Fruit fly (Drosophila melanogaster): ENCODE data around the gene MME1.

The MME1 gene

dm6 chr2L:7026988-7027908 lies at the start of gene MME1, which contains the start of gene CG31908 (continued):
- TF ChIP-seq CG9876 (GFP tag; optimal IDR thresholded peaks at IDR 0.05) = no peak
- TF ChIP-seq tna (GFP tag; IDR thresholded peaks at IDR 0.05; ENCODE audit: partially characterized antibody) = peak; percentile 75
- peak; percentile 16 for TF ChIP-seq CG9437 (GFP tag; optimal IDR thresholded peaks at IDR 0.05)
- no peak for TF ChIP-seq Awh (GFP tag; IDR thresholded peaks at IDR 0.05)
- peak; percentile 57 for TF ChIP-seq stwl (tag; optimal IDR thresholded peaks at IDR 0.05)
- TF ChIP-seq Dip3 (GFP tag; optimal IDR thresholded peaks at IDR 0.05) = peak; percentile 43
- peak; percentile 14 for TF ChIP-seq NfI (GFP tag; optimal IDR thresholded peaks at IDR 0.05)
- TF ChIP-seq ab (GFP tag; optimal IDR thresholded peaks at IDR 0.05) = no peak
- peak; percentile 53 for TF ChIP-seq lilli (GFP tag; optimal IDR thresholded peaks at IDR 0.05)
- TF ChIP-seq BEAF-32 (GFP tag; optimal IDR thresholded peaks at IDR 0.05) = peak; percentile 72
- peak; percentile 43; the same call in 2 of the 3 replicates for TF ChIP-seq Opbp (GFP tag; IDR thresholded peaks at IDR 0.05; ENCODE audit: partially characterized antibody)
- TF ChIP-seq CG3995 (GFP tag; optimal IDR thresholded peaks at IDR 0.05) = peak; percentile 72
- peak; percentile 73; the same call in 2 of the 3 replicates for TF ChIP-seq zen2 (GFP tag; IDR thresholded peaks at IDR 0.05; ENCODE audit: partially characterized antibody)
- peak; percentile 69 for TF ChIP-seq CG34376 (GFP tag; optimal IDR thresholded peaks at IDR 0.05)
- TF ChIP-seq CG17385 (GFP tag; optimal IDR thresholded peaks at IDR 0.05) = peak; percentile 99
- TF ChIP-seq CG33213 (GFP tag; optimal IDR thresholded peaks at IDR 0.05) = peak; percentile 4
- peak; percentile 91 for TF ChIP-seq nerfin-2 (GFP tag; IDR thresholded peaks at IDR 0.05; ENCODE audit: partially characterized antibody)
- peak; percentile 41 for TF ChIP-seq CG13775 (GFP tag; optimal IDR thresholded peaks at IDR 0.05)
- peak; percentile 45; the same call in 1 of the 2 replicates for TF ChIP-seq slbo (GFP tag; IDR thresholded peaks at IDR 0.05)
- TF ChIP-seq CG16813 (GFP tag; IDR thresholded peaks at IDR 0.05; ENCODE audit: partially characterized antibody) = peak; percentile 75
- no peak for TF ChIP-seq CG11723 (GFP tag; optimal IDR thresholded peaks at IDR 0.05)
- TF ChIP-seq HLH54F (GFP tag; optimal IDR thresholded peaks at IDR 0.05) = peak; percentile 36
- TF ChIP-seq pho (GFP tag; optimal IDR thresholded peaks at IDR 0.05) = peak; percentile 52
- peak; percentile 21 for TF ChIP-seq CG1647 (GFP tag; optimal IDR thresholded peaks at IDR 0.05)
- TF ChIP-seq bab2 (GFP tag; optimal IDR thresholded peaks at IDR 0.05) = peak; percentile 30
- peak; percentile 31 for TF ChIP-seq Myb (GFP tag; optimal IDR thresholded peaks at IDR 0.05)
- 0 out of 3 replicates have a peak, but pooled peaks have one; percentile 42 for TF ChIP-seq ci (GFP tag; IDR thresholded peaks at IDR 0.05)
- no peak for TF ChIP-seq org-1 (GFP tag; optimal IDR thresholded peaks at IDR 0.05)
- peak; percentile 69 for TF ChIP-seq YL-1 (GFP tag; optimal IDR thresholded peaks at IDR 0.05)
- peak; percentile 88 for TF ChIP-seq Dll (GFP tag; IDR thresholded peaks at IDR 0.05; ENCODE audit: partially characterized antibody)
- peak; percentile 29 for TF ChIP-seq CG2712 (tag; optimal IDR thresholded peaks at IDR 0.05)
- peak; percentile 40 for TF ChIP-seq ems (GFP tag; optimal IDR thresholded peaks at IDR 0.05)
- TF ChIP-seq CG9609 (GFP tag; optimal IDR thresholded peaks at IDR 0.05) = peak; percentile 27
- peak; percentile 35 for TF ChIP-seq CG13624 (GFP tag; optimal IDR thresholded peaks at IDR 0.05)
- TF ChIP-seq CG4854 (GFP tag; optimal IDR thresholded peaks at IDR 0.05) = peak; percentile 10
- peak; percentile 30 for TF ChIP-seq lbe (GFP tag; optimal IDR thresholded peaks at IDR 0.05)
- no peak for TF ChIP-seq bsh (GFP tag; optimal IDR thresholded peaks at IDR 0.05)
- TF ChIP-seq CG9817 (tag; optimal IDR thresholded peaks at IDR 0.05) = no peak
- TF ChIP-seq pan (optimal IDR thresholded peaks at IDR 0.05) = no peak
- TF ChIP-seq pan (GFP tag; optimal IDR thresholded peaks at IDR 0.05 in 1 of 2, IDR thresholded peaks at IDR 0.05 in 1 of 2) = no peak
- 0 out of 2 replicates have a peak, but pooled peaks have one; percentile 34 for TF ChIP-seq CG2129 (GFP tag; IDR thresholded peaks at IDR 0.05; ENCODE audit: partially characterized antibody)
- TF ChIP-seq dpn (GFP tag; optimal IDR thresholded peaks at IDR 0.05) = peak; percentile 31 to 41
- TF ChIP-seq yki (optimal IDR thresholded peaks at IDR 0.05) = no peak
- peak; percentile 94 for TF ChIP-seq MESR4 (GFP tag; optimal IDR thresholded peaks at IDR 0.05)
- TF ChIP-seq CG12391 (tag; optimal IDR thresholded peaks at IDR 0.05) = peak; percentile 24
- peak; percentile 16 for TF ChIP-seq Chrac-16 (GFP tag; optimal IDR thresholded peaks at IDR 0.05)
- peak; percentile 41 for TF ChIP-seq nmo (GFP tag; optimal IDR thresholded peaks at IDR 0.05)
- 0 out of 3 replicates have a peak, but pooled peaks have one; percentile 21 for TF ChIP-seq CG17361 (GFP tag; IDR thresholded peaks at IDR 0.05)
